Worm (Caenorhabditis elegans) whole organism, young adult: ENCODE data around the gene eps-8.

Source experiments
- B0261.1 ChIP-seq: sonication (generic microtip); optimal IDR thresholded peaks from 2 replicates; lab custom pipeline; 2016; ENCODE audit warnings: mild to moderate bottlenecking, missing genetic modification characterization, moderate library complexity, missing compliant biosample characterization
- F22D6.2 ChIP-seq: sonication (generic microtip); optimal IDR thresholded peaks from 2 replicates; lab custom pipeline; 2016; ENCODE audit warnings: mild to moderate bottlenecking, missing genetic modification characterization, missing compliant biosample characterization
- F37B4.10 ChIP-seq: fragments of 200-800 bp; sonication (Bioruptor generic); IDR thresholded peaks from 2 replicates; pipeline ENCODE4 v1.3.6; 2022; ENCODE audit warnings: missing genetic modification characterization, missing compliant biosample characterization
- F49E8.2 ChIP-seq: sonication (generic microtip); optimal IDR thresholded peaks from 3 replicates; lab custom pipeline; 2017; ENCODE audit warnings: missing genetic modification characterization, mild to moderate bottlenecking, missing compliant biosample characterization, antibody characterized with exemption, moderate library complexity; ENCODE audit not compliant: insufficient read depth
- F55B11.4 ChIP-seq: sonication (generic microtip); optimal IDR thresholded peaks from 2 replicates; lab custom pipeline; 2016; ENCODE audit warnings: missing compliant biosample characterization, missing genetic modification characterization, borderline replicate concordance; ENCODE audit not compliant: insufficient read depth
- K12H6.12 ChIP-seq: fragments of 200-800 bp; sonication (Bioruptor generic); optimal IDR thresholded peaks from 2 replicates; lab custom pipeline; 2018; ENCODE audit warnings: mild to moderate bottlenecking, missing genetic modification characterization, missing compliant biosample characterization
- T07F8.4 ChIP-seq: sonication (generic microtip); optimal IDR thresholded peaks from 2 replicates; lab custom pipeline; 2016; ENCODE audit warnings: mild to moderate bottlenecking, missing genetic modification characterization, moderate library complexity, missing compliant biosample characterization
- Y67H2A.10 ChIP-seq: fragments of 200-800 bp; sonication (Bioruptor generic); conservative IDR thresholded peaks from 2 replicates; pipeline ENCODE4 v1.3.6; 2022; ENCODE audit warnings: missing genetic modification reagents, missing genetic modification characterization, missing compliant biosample characterization
- atf-7 ChIP-seq: sonication (generic microtip); optimal IDR thresholded peaks from 2 replicates; lab custom pipeline; 2017; ENCODE audit warnings: mild to moderate bottlenecking, missing genetic modification characterization, missing compliant biosample characterization
- attf-3 ChIP-seq: fragments of 200-800 bp; sonication (Bioruptor generic); conservative IDR thresholded peaks from 2 replicates; pipeline ENCODE4 v1.3.6; 2022; ENCODE audit warnings: missing genetic modification reagents, missing genetic modification characterization, missing compliant biosample characterization
- attf-6 ChIP-seq: fragments of 200-800 bp; sonication (Bioruptor generic); IDR thresholded peaks from 2 replicates; pipeline ENCODE4 v1.3.6; 2022; ENCODE audit warnings: missing genetic modification reagents, missing genetic modification characterization, missing compliant biosample characterization
- ceh-100 ChIP-seq: fragments of 200-800 bp; sonication (Bioruptor generic); IDR thresholded peaks from 2 replicates; pipeline ENCODE4 v1.3.6; 2022; ENCODE audit warnings: missing genetic modification reagents, missing genetic modification characterization, missing compliant biosample characterization
- ceh-58 ChIP-seq: fragments of 200-800 bp; sonication (Bioruptor generic); IDR thresholded peaks from 2 replicates; pipeline ENCODE4 v1.3.6; 2022; ENCODE audit warnings: missing genetic modification characterization, missing compliant biosample characterization
- ceh-91 ChIP-seq: fragments of 200-800 bp; sonication (Bioruptor generic); IDR thresholded peaks from 2 replicates; pipeline ENCODE4 v1.3.6; 2022; ENCODE audit warnings: missing genetic modification reagents, missing genetic modification characterization, missing compliant biosample characterization
- chd-7 ChIP-seq: sonication (generic microtip); optimal IDR thresholded peaks from 2 replicates; lab custom pipeline; 2016; ENCODE audit warnings: mild to moderate bottlenecking, missing genetic modification characterization, moderate library complexity, missing compliant biosample characterization
- efl-1 ChIP-seq: fragments of 150-350 bp; optimal IDR thresholded peaks from 2 replicates; lab custom pipeline; 2014; ENCODE audit warnings: missing biosample characterization, missing genetic modification reagents, missing genetic modification characterization
- egrh-3 ChIP-seq: fragments of 200-800 bp; sonication (Bioruptor generic); IDR thresholded peaks from 2 replicates; pipeline ENCODE4 v1.3.6; 2022; ENCODE audit warnings: missing genetic modification reagents, missing genetic modification characterization, missing compliant biosample characterization
- him-1 ChIP-seq: sonication (generic microtip); optimal IDR thresholded peaks from 2 replicates; lab custom pipeline; 2016; ENCODE audit warnings: missing genotype, missing genetic modification reagents, missing genetic modification characterization, missing compliant biosample characterization
- hlh-26 ChIP-seq: fragments of 200-800 bp; sonication (Bioruptor generic); conservative IDR thresholded peaks from 2 replicates; pipeline ENCODE4 v1.3.6; 2022; ENCODE audit warnings: missing genetic modification reagents, missing genetic modification characterization, missing compliant biosample characterization
- hmg-1.2 ChIP-seq: fragments of 200-800 bp; sonication (Bioruptor generic); IDR thresholded peaks from 2 replicates; pipeline ENCODE4 v1.3.6; 2022; ENCODE audit warnings: missing genetic modification reagents, missing genetic modification characterization, missing compliant biosample characterization
- let-607 ChIP-seq, 2 experiments: fragments of 200-800 bp in 1 of 2; sonication (Bioruptor generic) in 1 of 2; sonication (generic microtip) in 1 of 2; optimal IDR thresholded peaks; 2 replicates each; lab custom pipeline; 2016 to 2018; ENCODE audit warnings: mild to moderate bottlenecking in 2 of 2, missing compliant biosample characterization in 2 of 2, missing genetic modification characterization in 2 of 2, moderate library complexity in 2 of 2, missing genotype in 1 of 2
- lin-26 ChIP-seq: fragments of 200-800 bp; sonication (Bioruptor generic); IDR thresholded peaks from 2 replicates; pipeline ENCODE4 v1.3.6; 2022; ENCODE audit warnings: missing genetic modification reagents, missing genetic modification characterization, missing compliant biosample characterization
- lin-40 ChIP-seq: sonication (generic microtip); optimal IDR thresholded peaks from 2 replicates; lab custom pipeline; 2016; ENCODE audit warnings: missing genetic modification characterization, mild to moderate bottlenecking, missing compliant biosample characterization, missing genotype, missing genetic modification reagents
- madf-3 ChIP-seq: fragments of 200-800 bp; sonication (Bioruptor generic); IDR thresholded peaks from 2 replicates; pipeline ENCODE4 v1.3.6; 2022; ENCODE audit warnings: missing genetic modification reagents, missing genetic modification characterization, missing compliant biosample characterization
- madf-8 ChIP-seq: fragments of 200-800 bp; sonication (Bioruptor generic); conservative IDR thresholded peaks from 2 replicates; pipeline ENCODE4 v1.3.6; 2022; ENCODE audit warnings: missing genetic modification reagents, missing genetic modification characterization, missing compliant biosample characterization
- mel-28 ChIP-seq: sonication (generic microtip); optimal IDR thresholded peaks from 2 replicates; lab custom pipeline; 2016; ENCODE audit warnings: borderline replicate concordance, mild to moderate bottlenecking, missing genetic modification characterization, missing compliant biosample characterization
- mxl-1 ChIP-seq: sonication (generic microtip); optimal IDR thresholded peaks from 2 replicates; lab custom pipeline; 2016; ENCODE audit warnings: missing genetic modification characterization, missing compliant biosample characterization
- nfyb-1 ChIP-seq: fragments of 200-800 bp; sonication (Bioruptor generic); IDR thresholded peaks from 2 replicates; pipeline ENCODE4 v1.3.6; 2022; ENCODE audit warnings: missing genetic modification reagents, missing genetic modification characterization, missing compliant biosample characterization
- nhr-120 ChIP-seq: fragments of 200-800 bp; sonication (Bioruptor generic); IDR thresholded peaks from 2 replicates; pipeline ENCODE4 v1.3.6; 2022; ENCODE audit warnings: missing genetic modification characterization, missing compliant biosample characterization
- nhr-80 ChIP-seq: sonication (generic microtip); optimal IDR thresholded peaks from 2 replicates; lab custom pipeline; 2016; ENCODE audit warnings: missing genetic modification characterization, missing compliant biosample characterization
- nhr-90 ChIP-seq: sonication (generic microtip); optimal IDR thresholded peaks from 2 replicates; lab custom pipeline; 2016; ENCODE audit warnings: missing genotype, mild to moderate bottlenecking, missing genetic modification characterization, missing compliant biosample characterization
- pbrm-1 ChIP-seq: fragments of 200-800 bp; sonication (Bioruptor generic); IDR thresholded peaks from 2 replicates; pipeline ENCODE4 v1.3.6; 2022; ENCODE audit warnings: missing genetic modification reagents, missing genetic modification characterization, missing compliant biosample characterization
- sdz-38 ChIP-seq: sonication (generic microtip); optimal IDR thresholded peaks from 2 replicates; lab custom pipeline; 2016; ENCODE audit warnings: missing genotype, missing genetic modification characterization, missing compliant biosample characterization
- snpc-1.1 ChIP-seq: sonication (generic microtip); optimal IDR thresholded peaks from 2 replicates; lab custom pipeline; 2017; ENCODE audit warnings: missing genetic modification characterization, mild to moderate bottlenecking, missing compliant biosample characterization, antibody characterized with exemption, moderate library complexity, missing genotype, missing genetic modification reagents; ENCODE audit not compliant: insufficient read depth
- snpc-4 ChIP-seq, 5 experiments: fragments of 150-350 bp in 1 of 5; sonication (generic microtip) in 4 of 5; optimal IDR thresholded peaks; 2 replicates each; lab custom pipeline; 2014 to 2018; ENCODE audit warnings: missing genetic modification characterization in 5 of 5, missing biosample characterization in 3 of 5, antibody characterized with exemption in 2 of 5, mild to moderate bottlenecking in 2 of 5, missing compliant biosample characterization in 2 of 5, missing genotype in 2 of 5, moderate library complexity in 2 of 5, missing genetic modification reagents in 1 of 5
- sptf-2 ChIP-seq: fragments of 200-800 bp; sonication (Bioruptor generic); optimal IDR thresholded peaks from 2 replicates; lab custom pipeline; 2018; ENCODE audit warnings: mild to moderate bottlenecking, missing genetic modification characterization, missing compliant biosample characterization
- tlf-1 ChIP-seq: fragments of 200-800 bp; sonication (Bioruptor generic); optimal IDR thresholded peaks from 2 replicates; lab custom pipeline; 2018; ENCODE audit warnings: mild to moderate bottlenecking, missing genetic modification characterization, missing compliant biosample characterization
- zfh-2 ChIP-seq: fragments of 200-800 bp; sonication (Bioruptor generic); conservative IDR thresholded peaks from 2 replicates; pipeline ENCODE4 v1.3.6; 2022; ENCODE audit warnings: missing genetic modification reagents, missing genetic modification characterization, missing compliant biosample characterization
- ztf-18 ChIP-seq: sonication (generic microtip); optimal IDR thresholded peaks from 2 replicates; lab custom pipeline; 2016; ENCODE audit warnings: missing genotype, mild to moderate bottlenecking, missing genetic modification characterization, missing compliant biosample characterization
- ztf-22 ChIP-seq: fragments of 200-800 bp; sonication (Bioruptor generic); optimal IDR thresholded peaks from 2 replicates; lab custom pipeline; 2018; ENCODE audit warnings: mild to moderate bottlenecking, missing genetic modification characterization, moderate library complexity, missing compliant biosample characterization
- ztf-6 ChIP-seq: fragments of 200-800 bp; sonication (Bioruptor generic); IDR thresholded peaks from 2 replicates; pipeline ENCODE4 v1.3.6; 2022; ENCODE audit warnings: missing genetic modification reagents, missing genetic modification characterization, missing compliant biosample characterization

eps-8 gene

ce11 chrIV:14879184-14879583, at the start of gene eps-8:
Gene eps-8 (plus strand): TSS chrIV:14879484.
- TF ChIP-seq nfyb-1 (GFP tag; lab: Robert Waterston, UW) (no peak), him-1 (tag; lab: Kevin White, UChicago) (no peak), F55B11.4 (tag; lab: Kevin White, UChicago) (no peak), mxl-1 (no peak), atf-7 (tag; lab: Kevin White, UChicago) (no peak), ceh-58 (GFP tag; lab: Robert Waterston, UW) (no peak), zfh-2 (GFP tag; lab: Robert Waterston, UW) (no peak), attf-3 (no peak), Y67H2A.10 (GFP tag; lab: Robert Waterston, UW) (no peak), F37B4.10 (no peak), lin-40 (tag; lab: Kevin White, UChicago) (no peak), hlh-26 (GFP tag; lab: Robert Waterston, UW) (no peak), sdz-38 (no peak)

- TF ChIP-seq madf-3 (GFP tag; lab: Robert Waterston, UW), result no peak
- no peak for TF ChIP-seq sptf-2
- no peak for TF ChIP-seq mel-28 (tag; lab: Kevin White, UChicago)
- TF ChIP-seq snpc-4 (GFP tag; optimal IDR thresholded peaks at IDR 0.05; lab: Kevin White, UChicago), result no peak
- TF ChIP-seq snpc-4 (tag; optimal IDR thresholded peaks at IDR 0.05; lab: Kevin White, UChicago), result peak in 1 of 4 experiments; percentile 47
- no peak for TF ChIP-seq let-607 (tag; optimal IDR thresholded peaks at IDR 0.05; lab: Kevin White, UChicago)
- TF ChIP-seq tlf-1 (GFP tag; lab: Kevin White, UChicago), result no peak
- no peak for TF ChIP-seq him-1 (tag; lab: Kevin White, UChicago)
Observed at ce11 chrIV:14833537-14833936, 45.7 kb upstream of the eps-8 start.

ce11 chrIV:14836885-14837284, 42.4 kb upstream of the eps-8 start, which contains the start of gene Y57G11C.22:
Gene Y57G11C.22 (plus strand): TSS chrIV:14837211.
- no peak for TF ChIP-seq chd-7 (tag; lab: Kevin White, UChicago)
- no peak for TF ChIP-seq lin-26 (GFP tag; lab: Robert Waterston, UW)
- no peak for TF ChIP-seq nhr-90 (tag; lab: Kevin White, UChicago)
- TF ChIP-seq let-607 (tag; optimal IDR thresholded peaks at IDR 0.05; lab: Kevin White, UChicago), result no peak
- peak; percentile 98 for TF ChIP-seq hmg-1.2 (GFP tag; lab: Robert Waterston, UW)
- no peak for TF ChIP-seq madf-8

ce11 chrIV:14838095-14838494, 41.2 kb upstream of the eps-8 start:
- TF ChIP-seq snpc-1.1 (tag; lab: Kevin White, UChicago) (peak; percentile 53), ceh-100 (GFP tag; lab: Robert Waterston, UW) (0 out of 2 replicates have a peak, but pooled peaks have one; percentile 32), F22D6.2 (tag; lab: Kevin White, UChicago) (peak; percentile 59), nhr-80 (tag; lab: Kevin White, UChicago) (no peak), F49E8.2 (peak; percentile 66), attf-6 (peak; percentile 98), ztf-6 (no peak), madf-8 (0 out of 2 replicates have a peak, but pooled peaks have one; percentile 12), tlf-1 (GFP tag; lab: Kevin White, UChicago) (peak; percentile 43), nhr-90 (tag; lab: Kevin White, UChicago) (peak; percentile 31), T07F8.4 (tag; lab: Kevin White, UChicago) (peak; percentile 68), egrh-3 (GFP tag; lab: Robert Waterston, UW) (no peak), K12H6.12 (tag; lab: Kevin White, UChicago) (peak; percentile 43), attf-3 (no peak; the same call in 1 of the 2 replicates), hlh-26 (GFP tag; lab: Robert Waterston, UW) (no peak), B0261.1 (tag; lab: Kevin White, UChicago) (peak; percentile 79), nhr-120 (no peak), ztf-18 (tag; lab: Kevin White, UChicago) (peak; percentile 81), efl-1 (GFP tag; lab: Kevin White, UChicago) (peak; percentile 14), ceh-91 (GFP tag; lab: Robert Waterston, UW) (no peak), ztf-22 (no peak), pbrm-1 (GFP tag; lab: Robert Waterston, UW) (peak; percentile 80), let-607 (tag; optimal IDR thresholded peaks at IDR 0.05; lab: Kevin White, UChicago) (peak; percentile 67 to 79), snpc-4 (GFP tag; optimal IDR thresholded peaks at IDR 0.05; lab: Kevin White, UChicago) (peak; percentile 90), snpc-4 (tag; optimal IDR thresholded peaks at IDR 0.05; lab: Kevin White, UChicago) (peak; percentile 72 to 97 (median 94))
